Fruit fly (Drosophila melanogaster) whole organism, embryonic: ENCODE measurements around the gene CG32706.
A peak's percentile ranks its signal among the peaks of the same experiment; 100 is the strongest.

Experiments used
- Atf6 ChIP-seq: fragments of 200-800 bp; sonication (Bioruptor generic); IDR thresholded peaks from 2 replicates; pipeline ENCODE4 v1.3.6; 2022; ENCODE audit warnings: missing biosample characterization, missing genetic modification characterization
- CG10321 ChIP-seq: fragments of 200-800 bp; sonication (Bioruptor generic); IDR thresholded peaks from 2 replicates; pipeline ENCODE4 v1.3.6; 2022; ENCODE audit warnings: missing biosample characterization, missing genetic modification characterization
- CG10979 ChIP-seq: fragments of 200-800 bp; sonication (Bioruptor generic); optimal IDR thresholded peaks from 2 replicates; lab custom pipeline; 2018; ENCODE audit warnings: missing biosample characterization, mild to moderate bottlenecking, missing genetic modification characterization, moderate library complexity
- CG11093 ChIP-seq: fragments of 200-800 bp; sonication (Bioruptor generic); IDR thresholded peaks from 3 replicates; pipeline ENCODE4 v1.3.6; 2022; ENCODE audit warnings: missing biosample characterization, missing genetic modification characterization
- CG13287 ChIP-seq: fragments of 200-800 bp; sonication (Bioruptor generic); IDR thresholded peaks from 2 replicates; pipeline ENCODE4 v1.3.6; 2022; ENCODE audit warnings: missing biosample characterization, missing genetic modification characterization; ENCODE audit not compliant: partially characterized antibody
- CG14014 ChIP-seq: fragments of 200-800 bp; sonication (Bioruptor generic); IDR thresholded peaks from 2 replicates; pipeline ENCODE4 v1.3.6; 2022; ENCODE audit warnings: missing biosample characterization, missing genetic modification characterization
- CG17359 ChIP-seq: fragments of 200-800 bp; sonication (Bioruptor generic); optimal IDR thresholded peaks from 3 replicates; lab custom pipeline; 2018; ENCODE audit warnings: missing biosample characterization, mild to moderate bottlenecking, missing genetic modification characterization, moderate library complexity
- CG17385 ChIP-seq: fragments of 200-800 bp; sonication (Bioruptor generic); optimal IDR thresholded peaks from 3 replicates; lab custom pipeline; 2018; ENCODE audit warnings: missing biosample characterization, mild to moderate bottlenecking, missing genetic modification characterization
- CG1832 ChIP-seq: fragments of 200-800 bp; sonication (Bioruptor generic); optimal IDR thresholded peaks from 2 replicates; lab custom pipeline; 2017; ENCODE audit warnings: missing biosample characterization, mild to moderate bottlenecking, missing genetic modification characterization, inconsistent platforms
- CG18599 ChIP-seq: fragments of 200-800 bp; sonication (Bioruptor generic); optimal IDR thresholded peaks from 3 replicates; lab custom pipeline; 2017; ENCODE audit warnings: missing biosample characterization, missing genetic modification characterization, mild to moderate bottlenecking, moderate library complexity, missing genetic modification reagents
- CG18619 ChIP-seq: fragments of 200-800 bp; sonication (Bioruptor generic); optimal IDR thresholded peaks from 3 replicates; lab custom pipeline; 2017; ENCODE audit warnings: missing biosample characterization, mild to moderate bottlenecking, missing genetic modification characterization
- CG2712 ChIP-seq: fragments of 200-800 bp; optimal IDR thresholded peaks from 3 replicates; lab custom pipeline; 2019; ENCODE audit warnings: missing biosample characterization, mild to moderate bottlenecking, missing genetic modification characterization, moderate library complexity
- CG30403 ChIP-seq: fragments of 200-800 bp; sonication (Bioruptor generic); optimal IDR thresholded peaks from 3 replicates; lab custom pipeline; 2016; ENCODE audit warnings: missing biosample characterization, missing genetic modification characterization
- CG31224 ChIP-seq: fragments of 200-800 bp; sonication (Bioruptor generic); IDR thresholded peaks from 2 replicates; pipeline ENCODE4 v1.3.6; 2022; ENCODE audit warnings: missing biosample characterization, missing genetic modification characterization
- CG34224 ChIP-seq: fragments of 200-800 bp; sonication (Bioruptor generic); IDR thresholded peaks from 3 replicates; pipeline ENCODE4 v1.3.6; 2022; ENCODE audit warnings: missing biosample characterization, missing genetic modification characterization; ENCODE audit not compliant: partially characterized antibody
- D ChIP-seq, 2 experiments: fragments of 200-800 bp in 1 of 2; fragments of >200 bp in 1 of 2; sonication (Bioruptor generic) in 1 of 2; optimal IDR thresholded peaks; 2 replicates in 1 of 2; 3 replicates in 1 of 2; lab custom pipeline; 2017; ENCODE audit warnings: mild to moderate bottlenecking in 1 of 2, missing biosample characterization in 1 of 2, missing genetic modification characterization in 1 of 2, missing genetic modification reagents in 1 of 2
- Doc3 ChIP-seq: fragments of 200-800 bp; sonication (Bioruptor generic); IDR thresholded peaks from 3 replicates; pipeline ENCODE4 v1.3.6; 2022; ENCODE audit warnings: missing biosample characterization, missing genetic modification characterization; ENCODE audit not compliant: partially characterized antibody
- Ets65A ChIP-seq: fragments of 200-800 bp; sonication (Bioruptor generic); peaks from one replicate; lab custom pipeline; 2016; ENCODE audit warnings: missing biosample characterization, missing genetic modification characterization
- Fer2 ChIP-seq: fragments of 200-800 bp; sonication (Bioruptor generic); optimal IDR thresholded peaks from 2 replicates; lab custom pipeline; 2018; ENCODE audit warnings: missing biosample characterization, mild to moderate bottlenecking, missing genetic modification characterization, moderate library complexity
- H15 ChIP-seq: fragments of 200-800 bp; sonication (Bioruptor generic); IDR thresholded peaks from 3 replicates; pipeline ENCODE4 v1.3.6; 2022; ENCODE audit warnings: missing biosample characterization, missing genetic modification characterization
- HHEX ChIP-seq: fragments of 200-800 bp; sonication (Bioruptor generic); optimal IDR thresholded peaks from 3 replicates; lab custom pipeline; 2017; ENCODE audit warnings: missing biosample characterization, mild to moderate bottlenecking, missing genetic modification characterization, missing genetic modification reagents
- HLHmδ ChIP-seq: fragments of 200-800 bp; sonication (Bioruptor generic); optimal IDR thresholded peaks from 2 replicates; lab custom pipeline; 2018; ENCODE audit warnings: missing biosample characterization, mild to moderate bottlenecking, missing genetic modification characterization, moderate library complexity
- Hr78 ChIP-seq, 2 experiments: fragments of 200-800 bp in 1 of 2; fragments of >200 bp in 1 of 2; sonication (Bioruptor generic) in 1 of 2; optimal IDR thresholded peaks; 2 replicates each; lab custom pipeline; 2017 to 2019; ENCODE audit warnings: missing biosample characterization in 2 of 2, missing genetic modification characterization in 2 of 2, mild to moderate bottlenecking in 1 of 2, moderate library complexity in 1 of 2
- Kr ChIP-seq: fragments of 200-800 bp; sonication (Bioruptor generic); optimal IDR thresholded peaks from 2 replicates; lab custom pipeline; 2017; ENCODE audit warnings: missing biosample characterization, mild to moderate bottlenecking, missing genetic modification characterization
- Lim3 ChIP-seq: fragments of 200-800 bp; sonication (Bioruptor generic); IDR thresholded peaks from 2 replicates; pipeline ENCODE4 v1.3.6; 2022; ENCODE audit warnings: missing biosample characterization, missing genetic modification characterization
- Mes4 ChIP-seq: fragments of 200-800 bp; sonication (Bioruptor generic); optimal IDR thresholded peaks from 2 replicates; lab custom pipeline; 2016; ENCODE audit warnings: missing biosample characterization, missing genetic modification characterization
- Rfx ChIP-seq: fragments of 200-800 bp; sonication (Bioruptor generic); IDR thresholded peaks from 2 replicates; pipeline ENCODE4 v1.3.6; 2022; ENCODE audit warnings: missing biosample characterization, missing genetic modification characterization
- Sox102F ChIP-seq: fragments of 200-800 bp; sonication (Bioruptor generic); optimal IDR thresholded peaks from 2 replicates; lab custom pipeline; 2018; ENCODE audit warnings: missing biosample characterization, mild to moderate bottlenecking, missing genetic modification characterization, moderate library complexity
- Tbp ChIP-seq: fragments of >200 bp; optimal IDR thresholded peaks from 2 replicates; lab custom pipeline; 2018; ENCODE audit warnings: missing biosample characterization, missing genetic modification characterization
- bbx ChIP-seq: fragments of 200-800 bp; sonication (Bioruptor generic); IDR thresholded peaks from 2 replicates; pipeline ENCODE4 v1.3.6; 2022; ENCODE audit warnings: missing biosample characterization, missing genetic modification characterization; ENCODE audit not compliant: partially characterized antibody
- chinmo ChIP-seq: fragments of 200-800 bp; sonication (Bioruptor generic); IDR thresholded peaks from 4 replicates; pipeline ENCODE4 v1.3.6; 2022; ENCODE audit warnings: missing biosample characterization, missing genetic modification characterization; ENCODE audit not compliant: partially characterized antibody
- crol ChIP-seq: fragments of 200-800 bp; sonication (Bioruptor generic); IDR thresholded peaks from 2 replicates; pipeline ENCODE4 v1.3.6; 2022; ENCODE audit warnings: missing biosample characterization, missing genetic modification characterization
- disco-r ChIP-seq: fragments of 200-800 bp; sonication (Bioruptor generic); optimal IDR thresholded peaks from 2 replicates; lab custom pipeline; 2016; ENCODE audit warnings: missing biosample characterization, missing genetic modification characterization
- dmrt99B ChIP-seq: fragments of 200-800 bp; sonication (Bioruptor generic); optimal IDR thresholded peaks from 2 replicates; lab custom pipeline; 2018; ENCODE audit warnings: missing biosample characterization, mild to moderate bottlenecking, missing genetic modification characterization, moderate library complexity
- ham ChIP-seq: fragments of 200-800 bp; sonication (Bioruptor generic); IDR thresholded peaks from 2 replicates; pipeline ENCODE4 v1.3.6; 2022; ENCODE audit warnings: missing biosample characterization, missing genetic modification characterization
- kni ChIP-seq: fragments of 200-800 bp; sonication (Bioruptor generic); optimal IDR thresholded peaks from 3 replicates; lab custom pipeline; 2017; ENCODE audit warnings: mild to moderate bottlenecking, missing biosample characterization, missing genetic modification reagents, missing genetic modification characterization
- nerfin-1 ChIP-seq: fragments of 200-800 bp; sonication (Bioruptor generic); optimal IDR thresholded peaks from 3 replicates; lab custom pipeline; 2019; ENCODE audit warnings: missing biosample characterization, mild to moderate bottlenecking, missing genetic modification characterization, moderate library complexity
- odd ChIP-seq: fragments of 200-800 bp; sonication (Bioruptor generic); optimal IDR thresholded peaks from 2 replicates; lab custom pipeline; 2017; ENCODE audit warnings: missing biosample characterization, mild to moderate bottlenecking, missing genetic modification characterization
- pho ChIP-seq: fragments of 200-800 bp; sonication (Bioruptor generic); optimal IDR thresholded peaks from 2 replicates; lab custom pipeline; 2016; ENCODE audit warnings: missing biosample characterization, missing genetic modification characterization
- phol ChIP-seq: fragments of 200-800 bp; sonication (Bioruptor generic); optimal IDR thresholded peaks from 3 replicates; lab custom pipeline; 2018; ENCODE audit warnings: missing biosample characterization, mild to moderate bottlenecking, missing genetic modification characterization, moderate library complexity
- sd ChIP-seq: fragments of 200-800 bp; sonication (Bioruptor generic); optimal IDR thresholded peaks from 3 replicates; lab custom pipeline; 2018; ENCODE audit warnings: missing biosample characterization, mild to moderate bottlenecking, missing genetic modification characterization, moderate library complexity
- sens ChIP-seq: fragments of 200-800 bp; sonication (Bioruptor generic); peaks from one replicate; lab custom pipeline; 2016; ENCODE audit warnings: missing biosample characterization, missing genetic modification characterization
- sisA ChIP-seq: fragments of 200-800 bp; sonication (Bioruptor generic); IDR thresholded peaks from 2 replicates; pipeline ENCODE4 v1.3.6; 2022; ENCODE audit warnings: missing biosample characterization, missing genetic modification characterization
- sna ChIP-seq: fragments of 200-800 bp; sonication (Bioruptor generic); IDR thresholded peaks from 2 replicates; pipeline ENCODE4 v1.3.6; 2022; ENCODE audit warnings: missing biosample characterization, missing genetic modification characterization; ENCODE audit not compliant: partially characterized antibody
- tll ChIP-seq, 2 experiments: fragments of 200-800 bp in 1 of 2; fragments of >200 bp in 1 of 2; sonication (Bioruptor generic) in 1 of 2; optimal IDR thresholded peaks; 2 replicates each; lab custom pipeline; 2017 to 2019; ENCODE audit warnings: missing biosample characterization in 2 of 2, missing genetic modification characterization in 2 of 2, mild to moderate bottlenecking in 1 of 2, moderate library complexity in 1 of 2
- unpg ChIP-seq: fragments of 200-800 bp; sonication (Bioruptor generic); optimal IDR thresholded peaks from 3 replicates; lab custom pipeline; 2018; ENCODE audit warnings: missing biosample characterization, mild to moderate bottlenecking, missing genetic modification characterization, moderate library complexity
- vfl ChIP-seq: fragments of 200-800 bp; sonication (Bioruptor generic); optimal IDR thresholded peaks from 2 replicates; lab custom pipeline; 2016; ENCODE audit warnings: missing biosample characterization, missing genetic modification characterization
- yki ChIP-seq: fragments of >200 bp; optimal IDR thresholded peaks from 3 replicates; lab custom pipeline; 2018

CG32706 gene

dm6 chrX:9042457-9043045, 44.4 kb upstream of the CG32706 start (continued):
- TF ChIP-seq CG11093 (no peak), phol (tag; lab: Kevin White, UChicago) (peak; percentile 44), CG34224 (GFP tag; lab: Robert Waterston, UW) (peak; percentile 24; the same call in 1 of the 3 replicates), CG1832 (GFP tag; lab: Kevin White, UChicago) (peak; percentile 94), Kr (GFP tag; lab: Kevin White, UChicago) (peak; percentile 28), HHEX (no peak), CG10321 (peak; percentile 65; the same call in 1 of the 2 replicates), sens (GFP tag; lab: Kevin White, UChicago) (peak; percentile 81), sna (0 out of 2 replicates have a peak, but pooled peaks have one; percentile 21), bbx (GFP tag; lab: Robert Waterston, UW) (0 out of 2 replicates have a peak, but pooled peaks have one; percentile 34), yki (lab: Kevin White, UChicago) (peak; percentile 84), CG18619 (no peak), dmrt99B (tag; lab: Kevin White, UChicago) (peak; percentile 35), sd (tag; lab: Kevin White, UChicago) (peak; percentile 42), Hr78 (GFP tag; optimal IDR thresholded peaks at IDR 0.05; lab: Kevin White, UChicago) (no peak), D (optimal IDR thresholded peaks at IDR 0.05; lab: Kevin White, UChicago) (peak; percentile 89), D (GFP tag; optimal IDR thresholded peaks at IDR 0.05; lab: Kevin White, UChicago) (no peak), Atf6 (GFP tag; lab: Robert Waterston, UW) (peak; percentile 15; the same call in 1 of the 2 replicates), Lim3 (GFP tag; lab: Robert Waterston, UW) (no peak), H15 (GFP tag; lab: Robert Waterston, UW) (peak; percentile 31; the same call in 1 of the 3 replicates), Rfx (GFP tag; lab: Robert Waterston, UW) (peak; percentile 7; the same call in 1 of the 2 replicates), CG13287 (GFP tag; lab: Robert Waterston, UW) (peak; percentile 42), Tbp (GFP tag; lab: Kevin White, UChicago) (peak; percentile 54), pho (GFP tag; lab: Kevin White, UChicago) (no peak), CG17385 (GFP tag; lab: Kevin White, UChicago) (peak; percentile 9), Doc3 (GFP tag; lab: Robert Waterston, UW) (no peak), CG17359 (tag; lab: Kevin White, UChicago) (peak; percentile 30), CG18599 (GFP tag; lab: Kevin White, UChicago) (peak; percentile 16), CG31224 (0 out of 2 replicates have a peak, but pooled peaks have one; percentile 22), CG10979 (peak; percentile 34), disco-r (no peak), chinmo (GFP tag; lab: Robert Waterston, UW) (peak; percentile 96; the same call in 3 of the 4 replicates), unpg (peak; percentile 49), CG2712 (tag; lab: Kevin White, UChicago) (peak; percentile 23), nerfin-1 (tag; lab: Kevin White, UChicago) (peak; percentile 5), tll (GFP tag; optimal IDR thresholded peaks at IDR 0.05; lab: Kevin White, UChicago) (peak in 1 of 2 experiments; percentile 82), crol (peak; percentile 90), odd (GFP tag; lab: Kevin White, UChicago) (no peak), CG30403 (peak; percentile 13), Sox102F (GFP tag; lab: Kevin White, UChicago) (peak; percentile 36), kni (GFP tag; lab: Kevin White, UChicago) (peak; percentile 34), vfl (GFP tag; lab: Kevin White, UChicago) (no peak), ham (GFP tag; lab: Robert Waterston, UW) (no peak), Ets65A (peak; percentile 88), HLHmδ (GFP tag; lab: Kevin White, UChicago) (peak; percentile 35), Mes4 (no peak), sisA (GFP tag; lab: Robert Waterston, UW) (0 out of 2 replicates have a peak, but pooled peaks have one; percentile 13), Fer2 (no peak), CG14014 (peak; percentile 31; the same call in 1 of the 2 replicates)
